Worm (Caenorhabditis elegans) whole organism, L1 larva: ENCODE results near the gene tmem-132.

ENCODE experiments used
- F16B12.6 ChIP-seq: fragments of 150-350 bp; optimal IDR thresholded peaks from 2 replicates; lab custom pipeline; 2014; ENCODE audit warnings: missing biosample characterization, missing genetic modification characterization
- Y116A8C.19 ChIP-seq: sonication (generic microtip); optimal IDR thresholded peaks from 2 replicates; lab custom pipeline; 2016; ENCODE audit warnings: missing compliant biosample characterization, missing genetic modification characterization, borderline replicate concordance
- aha-1 ChIP-seq: fragments of 150-350 bp; optimal IDR thresholded peaks from 2 replicates; lab custom pipeline; 2014; ENCODE audit warnings: missing biosample characterization, missing genetic modification characterization
- aly-2 ChIP-seq: fragments of 150-350 bp; optimal IDR thresholded peaks from 2 replicates; lab custom pipeline; 2014; ENCODE audit warnings: missing biosample characterization, missing genetic modification characterization
- ceh-63 ChIP-seq: fragments of 200-800 bp; sonication (Bioruptor generic); optimal IDR thresholded peaks from 2 replicates; lab custom pipeline; 2018; ENCODE audit warnings: mild to moderate bottlenecking, missing genetic modification characterization, missing compliant biosample characterization
- ceh-88 ChIP-seq: fragments of 200-800 bp; sonication (Bioruptor generic); IDR thresholded peaks from 2 replicates; pipeline ENCODE4 v1.3.6; 2022; ENCODE audit warnings: missing genetic modification characterization, missing compliant biosample characterization
- dpl-1 ChIP-seq, 3 experiments: fragments of 150-350 bp in 2 of 3; sonication (generic microtip) in 1 of 3; optimal IDR thresholded peaks; 2 replicates each; lab custom pipeline; 2014 to 2017; ENCODE audit warnings: missing biosample characterization in 3 of 3, missing genetic modification characterization in 3 of 3, missing genetic modification reagents in 3 of 3
- efl-1 ChIP-seq, 4 experiments: fragments of 150-350 bp; optimal IDR thresholded peaks in 3 of 4; peaks in 1 of 4; 1 replicate in 1 of 4; 2 replicates in 3 of 4; lab custom pipeline; 2014; ENCODE audit warnings: missing biosample characterization in 2 of 4, missing genetic modification characterization in 2 of 4, missing genetic modification reagents in 2 of 4
- efl-3 ChIP-seq: fragments of 200-800 bp; sonication (Bioruptor generic); optimal IDR thresholded peaks from 2 replicates; lab custom pipeline; 2018; ENCODE audit warnings: mild to moderate bottlenecking, missing genetic modification characterization, missing compliant biosample characterization
- elt-2 ChIP-seq: sonication (generic microtip); optimal IDR thresholded peaks from 2 replicates; lab custom pipeline; 2016; ENCODE audit warnings: missing genetic modification characterization, mild to moderate bottlenecking, inconsistent platforms, missing compliant biosample characterization, missing genetic modification reagents
- elt-3 ChIP-seq, 6 experiments: fragments of 150-350 bp in 1 of 6; sonication (generic microtip); optimal IDR thresholded peaks; 2 replicates each; lab custom pipeline; 2017 to 2018; ENCODE audit warnings: missing biosample characterization in 6 of 6, missing genetic modification characterization in 6 of 6, inconsistent platforms in 1 of 6
- ets-5 ChIP-seq: fragments of 200-800 bp; sonication (Bioruptor generic); IDR thresholded peaks from 2 replicates; pipeline ENCODE4 v1.3.6; 2022; ENCODE audit warnings: missing genetic modification characterization, missing compliant biosample characterization
- fkh-8 ChIP-seq: sonication (generic microtip); optimal IDR thresholded peaks from 2 replicates; lab custom pipeline; 2016; ENCODE audit warnings: mild to moderate bottlenecking, missing genetic modification characterization, missing compliant biosample characterization
- grh-1 ChIP-seq: fragments of 200-800 bp; sonication (Bioruptor generic); IDR thresholded peaks from 2 replicates; pipeline ENCODE4 v1.3.6; 2022; ENCODE audit warnings: missing genetic modification reagents, missing genetic modification characterization, missing compliant biosample characterization
- hpl-2 ChIP-seq: fragments of 150-350 bp; optimal IDR thresholded peaks from 2 replicates; lab custom pipeline; 2014; ENCODE audit warnings: missing biosample characterization, missing genetic modification reagents, missing genetic modification characterization
- jun-1 ChIP-seq: fragments of 150-350 bp; optimal IDR thresholded peaks from 2 replicates; lab custom pipeline; 2014; ENCODE audit warnings: missing biosample characterization, missing genetic modification reagents, missing genetic modification characterization
- lin-13 ChIP-seq: fragments of 150-350 bp; optimal IDR thresholded peaks from 2 replicates; lab custom pipeline; 2014; ENCODE audit warnings: missing biosample characterization, missing genetic modification reagents, missing genetic modification characterization
- lin-35 ChIP-seq, 2 experiments: fragments of 150-350 bp; optimal IDR thresholded peaks; 2 replicates each; lab custom pipeline; 2014; ENCODE audit warnings: missing biosample characterization in 2 of 2, missing genetic modification characterization in 2 of 2, missing genetic modification reagents in 2 of 2
- mdl-1 ChIP-seq, 2 experiments: fragments of 150-350 bp; optimal IDR thresholded peaks; 2 replicates each; lab custom pipeline; 2014 to 2017; ENCODE audit warnings: missing biosample characterization in 2 of 2, missing genetic modification characterization in 2 of 2, inconsistent platforms in 1 of 2
- mef-2 ChIP-seq: fragments of 150-350 bp; optimal IDR thresholded peaks from 2 replicates; lab custom pipeline; 2014; ENCODE audit warnings: missing biosample characterization, missing genetic modification characterization
- nhr-19 ChIP-seq: fragments of 200-800 bp; sonication (Bioruptor generic); conservative IDR thresholded peaks from 2 replicates; pipeline ENCODE4 v1.3.6; 2022; ENCODE audit warnings: missing genetic modification characterization, missing compliant biosample characterization
- nhr-20 ChIP-seq: sonication (generic microtip); optimal IDR thresholded peaks from 2 replicates; lab custom pipeline; 2016; ENCODE audit warnings: mild to moderate bottlenecking, missing genetic modification characterization, missing compliant biosample characterization
- nhr-47 ChIP-seq: sonication (generic microtip); optimal IDR thresholded peaks from 2 replicates; lab custom pipeline; 2016; ENCODE audit warnings: mild to moderate bottlenecking, missing genetic modification characterization, moderate library complexity, missing compliant biosample characterization
- nhr-71 ChIP-seq: sonication (generic microtip); optimal IDR thresholded peaks from 2 replicates; lab custom pipeline; 2016; ENCODE audit warnings: mild to moderate bottlenecking, missing genetic modification characterization, moderate library complexity, missing compliant biosample characterization
- nhr-85 ChIP-seq: sonication (generic microtip); peaks from one replicate; lab custom pipeline; 2016; ENCODE audit warnings: missing genetic modification characterization, inconsistent platforms, missing compliant biosample characterization
- pqm-1 ChIP-seq: sonication (generic microtip); optimal IDR thresholded peaks from 3 replicates; lab custom pipeline; 2017; ENCODE audit warnings: missing biosample characterization, missing genetic modification characterization
- rnt-1 ChIP-seq: sonication (generic microtip); optimal IDR thresholded peaks from 2 replicates; lab custom pipeline; 2016; ENCODE audit warnings: mild to moderate bottlenecking, missing genetic modification characterization, moderate library complexity, missing compliant biosample characterization
- sptf-1 ChIP-seq: fragments of 150-350 bp; optimal IDR thresholded peaks from 2 replicates; lab custom pipeline; 2014; ENCODE audit warnings: missing biosample characterization, missing genetic modification characterization
- sup-37 ChIP-seq: fragments of 200-800 bp; sonication (Bioruptor generic); optimal IDR thresholded peaks from 2 replicates; lab custom pipeline; 2018; ENCODE audit warnings: mild to moderate bottlenecking, missing genetic modification characterization, missing compliant biosample characterization
- swsn-7 ChIP-seq: sonication (generic microtip); optimal IDR thresholded peaks from 2 replicates; lab custom pipeline; 2016; ENCODE audit warnings: missing genetic modification characterization, missing compliant biosample characterization
- unc-130 ChIP-seq: fragments of 150-350 bp; optimal IDR thresholded peaks from 2 replicates; lab custom pipeline; 2017; ENCODE audit warnings: missing biosample characterization, missing genetic modification characterization, inconsistent platforms
- unc-30 ChIP-seq: sonication (generic microtip); optimal IDR thresholded peaks from 2 replicates; lab custom pipeline; 2017; ENCODE audit warnings: missing biosample characterization, missing genetic modification characterization
- unc-98 ChIP-seq: fragments of 200-800 bp; sonication (Bioruptor generic); IDR thresholded peaks from 2 replicates; pipeline ENCODE4 v1.3.6; 2022; ENCODE audit warnings: missing genetic modification characterization, missing compliant biosample characterization
- vab-15 ChIP-seq: sonication (generic microtip); optimal IDR thresholded peaks from 2 replicates; lab custom pipeline; 2017; ENCODE audit warnings: missing genotype, mild to moderate bottlenecking, missing genetic modification characterization, missing compliant biosample characterization
- zag-1 ChIP-seq: fragments of 150-350 bp; optimal IDR thresholded peaks from 2 replicates; lab custom pipeline; 2014; ENCODE audit warnings: missing biosample characterization, missing genetic modification characterization
- ztf-11 ChIP-seq, 2 experiments: sonication (generic microtip); optimal IDR thresholded peaks; 2 replicates each; lab custom pipeline; 2016 to 2017; ENCODE audit warnings: missing genetic modification characterization in 2 of 2, missing biosample characterization in 1 of 2, missing compliant biosample characterization in 1 of 2

The tmem-132 gene

DNA sequence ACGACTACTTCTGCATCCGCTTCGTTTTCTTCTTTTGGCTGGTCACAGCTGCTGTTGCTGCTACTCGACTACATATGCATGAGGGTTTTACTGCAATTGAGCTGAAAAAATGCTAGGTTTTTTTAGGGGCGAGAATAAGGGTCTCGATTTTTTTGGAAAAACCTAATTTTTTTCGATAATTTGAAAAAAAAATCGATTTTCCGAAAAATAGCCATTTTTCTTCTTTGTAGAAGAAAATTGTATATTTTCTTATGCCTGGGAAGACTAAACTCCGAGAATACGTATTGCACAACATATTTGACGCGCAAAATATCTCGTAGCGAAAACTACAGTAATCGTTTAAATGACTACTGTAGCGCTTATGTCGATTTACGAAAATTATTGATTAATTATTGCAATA, at the start of gene tmem-132:
Gene tmem-132, minus strand, starts transcription at position 101 of the 400 bp plus-strand sequence.
- TF ChIP-seq nhr-71 (tag; lab: Kevin White, UChicago) (no peak), unc-98 (no peak), sptf-1 (tag; lab: Kevin White, UChicago) (no peak), aly-2 (tag; lab: Kevin White, UChicago) (no peak), lin-35 (GFP tag; optimal IDR thresholded peaks at IDR 0.05; lab: Kevin White, UChicago) (no peak)

DNA sequence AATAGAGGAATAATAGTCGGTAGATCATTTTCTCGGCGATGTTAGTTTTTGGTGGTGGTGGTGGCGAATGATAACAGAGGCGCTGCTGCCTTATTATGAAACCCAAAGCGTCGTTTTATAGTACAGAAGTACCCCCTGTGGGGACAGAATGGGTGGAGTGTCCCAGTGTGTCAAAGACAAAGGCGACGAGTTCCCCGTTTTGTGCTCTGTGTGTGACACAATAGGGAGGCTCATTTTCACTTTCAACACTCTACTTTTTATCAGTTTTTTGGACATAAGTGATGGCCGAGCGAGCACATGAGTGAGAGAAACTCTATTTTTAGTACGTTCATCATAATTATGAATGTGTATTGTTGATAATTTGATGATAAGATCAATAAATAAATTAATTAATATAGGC, 44.3 kb upstream of the tmem-132 start, which contains the start of gene pho-9:
Gene pho-9, minus strand, starts transcription at position 91 of the 400 bp plus-strand sequence.
- TF ChIP-seq jun-1 (tag; lab: Kevin White, UChicago) (peak; percentile 52), elt-2 (peak; percentile 81), lin-35 (GFP tag; optimal IDR thresholded peaks at IDR 0.05; lab: Kevin White, UChicago) (peak in 1 of 2 experiments; percentile 31), aha-1 (tag; lab: Kevin White, UChicago) (no peak), mdl-1 (tag; optimal IDR thresholded peaks at IDR 0.05; lab: Kevin White, UChicago) (peak in 1 of 2 experiments; percentile 7), nhr-71 (tag; lab: Kevin White, UChicago) (no peak)

DNA sequence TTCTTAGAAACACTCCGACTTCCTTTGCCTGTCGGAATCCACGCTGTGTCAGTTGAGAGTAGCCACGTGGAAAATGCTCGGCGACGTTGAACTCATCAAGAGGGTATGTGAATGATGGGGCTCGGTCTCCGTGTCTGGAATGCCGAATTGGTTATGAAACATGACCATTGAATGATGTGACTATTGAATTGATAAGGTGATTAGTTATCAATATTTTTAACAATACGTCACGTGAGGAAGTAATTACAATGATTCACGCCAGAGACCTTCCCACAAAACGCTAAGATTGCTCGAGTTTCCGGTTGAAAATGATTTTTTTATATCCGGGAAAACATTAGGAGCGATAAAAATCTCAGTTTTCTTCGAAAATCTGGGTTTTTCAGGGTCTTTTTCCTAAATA, 42.9 kb upstream of the tmem-132 start:
- TF ChIP-seq elt-2 (peak; percentile 43), ceh-88 (GFP tag; lab: Robert Waterston, UW) (no peak), efl-3 (no peak), swsn-7 (tag; lab: Kevin White, UChicago) (no peak), ztf-11 (tag; optimal IDR thresholded peaks at IDR 0.05; lab: Kevin White, UChicago) (no peak)

DNA sequence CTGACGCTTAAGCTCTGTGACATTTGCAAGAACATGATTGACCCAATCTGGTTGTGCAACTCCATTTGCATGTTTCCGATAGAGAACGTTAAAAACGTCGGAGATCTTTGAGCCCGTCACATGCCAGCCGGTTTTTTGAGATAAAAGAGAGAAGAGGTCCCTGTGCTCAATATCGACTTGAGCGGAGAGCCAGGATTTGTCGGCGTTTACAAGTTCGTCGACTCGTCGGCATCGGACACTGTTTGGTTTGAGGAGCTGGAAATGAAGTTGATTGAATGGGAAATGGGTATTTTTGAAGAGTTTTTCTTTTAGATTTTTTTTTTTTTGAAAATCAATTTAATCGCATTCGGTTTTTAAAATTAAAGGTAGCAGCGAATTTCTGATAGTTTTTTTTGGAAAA, 41.7 kb upstream of the tmem-132 start:
- no peak for TF ChIP-seq efl-1 (optimal IDR thresholded peaks at IDR 0.05; lab: Kevin White, UChicago)
- TF ChIP-seq efl-1 (GFP tag; optimal IDR thresholded peaks at IDR 0.05 in 1 of 2; lab: Kevin White, UChicago) = peak in 1 of 2 experiments; percentile 68
- TF ChIP-seq F16B12.6 = no peak

DNA sequence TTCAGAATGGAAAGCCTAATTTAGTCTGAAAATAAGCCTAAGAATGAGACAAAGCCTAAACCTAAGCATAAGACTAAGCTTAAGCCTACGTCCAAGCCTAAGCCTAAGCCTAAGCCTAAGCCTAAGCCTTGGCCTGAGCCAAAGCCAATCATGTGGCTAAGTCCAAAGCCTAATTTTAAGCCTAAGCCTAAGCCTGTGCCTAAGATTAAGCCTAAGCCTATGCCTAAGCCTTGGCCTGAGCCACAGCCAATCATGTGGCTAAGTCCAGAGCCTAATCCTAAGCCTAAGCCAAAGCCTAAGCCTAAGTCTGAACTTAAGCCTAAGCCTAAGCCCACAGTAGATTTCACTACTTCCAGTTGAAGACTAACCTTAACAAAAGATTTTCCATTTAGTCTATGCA, 41.1 kb upstream of the tmem-132 start:
- TF ChIP-seq fkh-8 (no peak), sup-37 (GFP tag; lab: Kevin White, UChicago) (no peak), rnt-1 (tag; lab: Kevin White, UChicago) (no peak), unc-30 (tag; lab: Kevin White, UChicago) (no peak), elt-2 (no peak), dpl-1 (GFP tag; optimal IDR thresholded peaks at IDR 0.05; lab: Kevin White, UChicago) (no peak), mef-2 (no peak), hpl-2 (GFP tag; lab: Kevin White, UChicago) (no peak), pqm-1 (tag; lab: Kevin White, UChicago) (no peak), Y116A8C.19 (tag; lab: Kevin White, UChicago) (no peak), nhr-85 (tag; lab: Kevin White, UChicago) (no peak), F16B12.6 (no peak), lin-13 (GFP tag; lab: Kevin White, UChicago) (no peak), nhr-20 (tag; lab: Kevin White, UChicago) (no peak), nhr-19 (GFP tag; lab: Robert Waterston, UW) (no peak)

DNA sequence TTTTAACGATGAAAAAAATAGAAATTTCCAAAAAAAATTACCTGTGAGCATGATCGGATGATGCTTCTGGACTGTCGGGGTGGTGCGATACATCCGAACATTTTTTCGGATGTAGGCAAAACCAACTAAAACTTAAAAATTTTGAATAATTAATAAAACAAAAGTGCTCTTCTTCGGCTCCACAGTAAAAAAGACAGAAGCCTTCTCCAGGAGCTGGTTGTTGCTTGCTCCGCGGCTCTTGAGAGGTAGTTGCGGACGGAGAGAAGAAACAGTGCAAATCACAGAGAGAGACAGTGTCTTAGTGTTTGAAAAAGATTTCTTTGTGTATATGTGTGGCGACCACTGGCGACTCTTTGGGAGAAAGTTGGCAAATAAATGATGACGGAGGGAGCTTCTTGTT, 39.8 kb upstream of the tmem-132 start, which contains the start of gene gldi-9:
Gene gldi-9, minus strand, starts transcription at position 101 of the 400 bp plus-strand sequence.
- TF ChIP-seq nhr-47 (tag; lab: Kevin White, UChicago) (no peak), rnt-1 (tag; lab: Kevin White, UChicago) (no peak), vab-15 (no peak), grh-1 (GFP tag; lab: Robert Waterston, UW) (no peak), nhr-85 (tag; lab: Kevin White, UChicago) (no peak), mdl-1 (tag; optimal IDR thresholded peaks at IDR 0.05; lab: Kevin White, UChicago) (no peak), zag-1 (tag; lab: Kevin White, UChicago) (no peak), ceh-63 (no peak), unc-130 (no peak), ets-5 (no peak), swsn-7 (tag; lab: Kevin White, UChicago) (no peak), elt-3 (tag; optimal IDR thresholded peaks at IDR 0.05; lab: Kevin White, UChicago) (no peak)
